Worm (Caenorhabditis elegans) whole organism, L4 larva: ENCODE results near the gene col-185.

Experiments used
- F10B5.3 ChIP-seq: sonication (generic microtip); optimal IDR thresholded peaks from 2 replicates; lab custom pipeline; 2016; ENCODE audit warnings: mild to moderate bottlenecking, missing genetic modification characterization, missing compliant biosample characterization
- F37D6.2 ChIP-seq: sonication (generic microtip); optimal IDR thresholded peaks from 2 replicates; lab custom pipeline; 2016; ENCODE audit warnings: mild to moderate bottlenecking, missing genetic modification characterization, missing compliant biosample characterization
- F44E2.7 ChIP-seq: fragments of 200-800 bp; sonication (Bioruptor generic); IDR thresholded peaks from 2 replicates; pipeline ENCODE4 v2.1.2; 2022; ENCODE audit warnings: missing genetic modification characterization, missing compliant biosample characterization
- F49E8.2 ChIP-seq: sonication (generic microtip); optimal IDR thresholded peaks from 2 replicates; lab custom pipeline; 2016; ENCODE audit warnings: missing compliant biosample characterization, mild to moderate bottlenecking, missing genetic modification characterization, borderline replicate concordance
- T20F7.1 ChIP-seq: fragments of 200-800 bp; sonication (Bioruptor generic); optimal IDR thresholded peaks from 2 replicates; lab custom pipeline; 2018; ENCODE audit warnings: mild to moderate bottlenecking, missing genetic modification characterization, missing compliant biosample characterization
- ceh-28 ChIP-seq: fragments of 150-350 bp; optimal IDR thresholded peaks from 2 replicates; lab custom pipeline; 2014; ENCODE audit warnings: missing biosample characterization, missing genetic modification reagents, missing genetic modification characterization
- ceh-32 ChIP-seq: sonication (generic microtip); optimal IDR thresholded peaks from 2 replicates; lab custom pipeline; 2016; ENCODE audit warnings: mild to moderate bottlenecking, missing genetic modification characterization, missing compliant biosample characterization; ENCODE audit not compliant: poor library complexity
- ceh-44 ChIP-seq: fragments of 200-800 bp; sonication (Bioruptor generic); IDR thresholded peaks from 2 replicates; pipeline ENCODE4 v1.3.6; 2022; ENCODE audit warnings: missing genetic modification reagents, missing genetic modification characterization, missing compliant biosample characterization
- ceh-82 ChIP-seq: sonication (generic microtip); optimal IDR thresholded peaks from 2 replicates; lab custom pipeline; 2017; ENCODE audit warnings: missing biosample characterization, missing genetic modification characterization
- ctbp-1 ChIP-seq: fragments of 200-800 bp; sonication (Bioruptor generic); IDR thresholded peaks from 2 replicates; pipeline ENCODE4 v1.3.6; 2022; ENCODE audit warnings: missing genetic modification reagents, missing genetic modification characterization, missing compliant biosample characterization
- daf-12 ChIP-seq: fragments of 150-350 bp; optimal IDR thresholded peaks from 2 replicates; lab custom pipeline; 2014; ENCODE audit warnings: missing biosample characterization, missing genetic modification reagents, missing genetic modification characterization
- dmd-9 ChIP-seq: fragments of 200-800 bp; sonication (Bioruptor generic); IDR thresholded peaks from 2 replicates; pipeline ENCODE4 v1.3.6; 2022; ENCODE audit warnings: missing genetic modification reagents, missing genetic modification characterization, missing compliant biosample characterization
- dpl-1 ChIP-seq: fragments of 150-350 bp; optimal IDR thresholded peaks from 2 replicates; lab custom pipeline; 2014; ENCODE audit warnings: missing biosample characterization, missing genetic modification reagents, missing genetic modification characterization
- duxl-1 ChIP-seq: sonication (generic microtip); optimal IDR thresholded peaks from 2 replicates; lab custom pipeline; 2016; ENCODE audit warnings: mild to moderate bottlenecking, missing genetic modification characterization, moderate library complexity, missing compliant biosample characterization; ENCODE audit not compliant: poor library complexity
- egl-27 ChIP-seq: sonication (generic microtip); optimal IDR thresholded peaks from 3 replicates; lab custom pipeline; 2017; ENCODE audit warnings: missing biosample characterization, missing genetic modification reagents, missing genetic modification characterization
- fkh-10 ChIP-seq: fragments of 150-350 bp; optimal IDR thresholded peaks from 2 replicates; lab custom pipeline; 2014; ENCODE audit warnings: missing biosample characterization, missing genetic modification reagents, missing genetic modification characterization
- fos-1 ChIP-seq: fragments of 150-350 bp; optimal IDR thresholded peaks from 2 replicates; lab custom pipeline; 2014; ENCODE audit warnings: missing biosample characterization, missing genetic modification characterization
- hlh-11 ChIP-seq: fragments of 200-800 bp; sonication (Bioruptor generic); optimal IDR thresholded peaks from 2 replicates; lab custom pipeline; 2018; ENCODE audit warnings: mild to moderate bottlenecking, missing genetic modification characterization, missing compliant biosample characterization
- hmg-1.1 ChIP-seq: fragments of 200-800 bp; sonication (Bioruptor generic); IDR thresholded peaks from 2 replicates; pipeline ENCODE4 v1.3.6; 2022; ENCODE audit warnings: missing genetic modification reagents, missing genetic modification characterization, missing compliant biosample characterization
- lin-1 ChIP-seq: fragments of 200-800 bp; sonication (Bioruptor generic); IDR thresholded peaks from 2 replicates; pipeline ENCODE4 v1.3.6; 2022; ENCODE audit warnings: missing genetic modification reagents, missing genetic modification characterization, missing compliant biosample characterization
- lin-13 ChIP-seq: fragments of 150-350 bp; optimal IDR thresholded peaks from 2 replicates; lab custom pipeline; 2014; ENCODE audit warnings: missing biosample characterization, missing genetic modification reagents, missing genetic modification characterization
- lin-38 ChIP-seq: fragments of 200-800 bp; sonication (Bioruptor generic); IDR thresholded peaks from 2 replicates; pipeline ENCODE4 v1.3.6; 2022; ENCODE audit warnings: missing genetic modification reagents, missing genetic modification characterization, missing compliant biosample characterization
- mdl-1 ChIP-seq, 2 experiments: fragments of 150-350 bp in 1 of 2; sonication (generic microtip) in 1 of 2; optimal IDR thresholded peaks; 2 replicates each; lab custom pipeline; 2014 to 2017; ENCODE audit warnings: missing biosample characterization in 2 of 2, missing genetic modification characterization in 2 of 2
- mdt-29 ChIP-seq: fragments of 200-800 bp; sonication (Bioruptor generic); IDR thresholded peaks from 2 replicates; pipeline ENCODE4 v1.3.6; 2022; ENCODE audit warnings: missing genetic modification reagents, missing genetic modification characterization, missing compliant biosample characterization
- mep-1 ChIP-seq: fragments of 150-350 bp; sonication (generic microtip); optimal IDR thresholded peaks from 3 replicates; lab custom pipeline; 2014; ENCODE audit warnings: missing biosample characterization, missing genetic modification characterization
- mes-2 ChIP-seq: sonication (generic microtip); optimal IDR thresholded peaks from 2 replicates; lab custom pipeline; 2016; ENCODE audit warnings: missing genotype, mild to moderate bottlenecking, missing genetic modification characterization, missing compliant biosample characterization; ENCODE audit not compliant: poor library complexity, severe bottlenecking
- nhr-102 ChIP-seq: sonication (generic microtip); optimal IDR thresholded peaks from 2 replicates; lab custom pipeline; 2016; ENCODE audit warnings: mild to moderate bottlenecking, missing genetic modification characterization, moderate library complexity, missing compliant biosample characterization
- nhr-11 ChIP-seq: fragments of 150-350 bp; optimal IDR thresholded peaks from 2 replicates; lab custom pipeline; 2014; ENCODE audit warnings: missing biosample characterization, missing genetic modification characterization
- nhr-111 ChIP-seq: fragments of 200-800 bp; sonication (Bioruptor generic); optimal IDR thresholded peaks from 2 replicates; lab custom pipeline; 2018; ENCODE audit warnings: mild to moderate bottlenecking, missing genetic modification characterization, missing compliant biosample characterization
- nhr-237 ChIP-seq: sonication (generic microtip); optimal IDR thresholded peaks from 2 replicates; lab custom pipeline; 2017; ENCODE audit warnings: missing biosample characterization, missing genetic modification characterization
- nhr-25 ChIP-seq: sonication (generic microtip); optimal IDR thresholded peaks from 2 replicates; lab custom pipeline; 2017; ENCODE audit warnings: missing genetic modification characterization, mild to moderate bottlenecking, missing compliant biosample characterization, antibody characterized with exemption, moderate library complexity, borderline replicate concordance; ENCODE audit not compliant: insufficient read depth
- nhr-42 ChIP-seq: fragments of 200-800 bp; sonication (Bioruptor generic); IDR thresholded peaks from 2 replicates; pipeline ENCODE4 v1.3.6; 2022; ENCODE audit warnings: missing genetic modification characterization, missing compliant biosample characterization
- nhr-76 ChIP-seq: fragments of 150-350 bp; optimal IDR thresholded peaks from 2 replicates; lab custom pipeline; 2014; ENCODE audit warnings: missing biosample characterization, missing genetic modification characterization
- pha-4 ChIP-seq, 2 experiments: fragments of 150-350 bp in 1 of 2; fragments of 200-800 bp in 1 of 2; sonication (Bioruptor generic) in 1 of 2; IDR thresholded peaks in 1 of 2; optimal IDR thresholded peaks in 1 of 2; 2 replicates each; pipeline versions ENCODE4 v1.3.6 to Lab custom; 2014 to 2022; ENCODE audit warnings: missing genetic modification characterization in 2 of 2, missing genetic modification reagents in 2 of 2, missing biosample characterization in 1 of 2, missing compliant biosample characterization in 1 of 2
- rbr-2 ChIP-seq: sonication (generic microtip); optimal IDR thresholded peaks from 2 replicates; lab custom pipeline; 2016; ENCODE audit warnings: missing genotype, missing genetic modification characterization, missing compliant biosample characterization
- sdz-12 ChIP-seq: fragments of 200-800 bp; sonication (Bioruptor generic); optimal IDR thresholded peaks from 2 replicates; lab custom pipeline; 2018; ENCODE audit warnings: mild to moderate bottlenecking, missing genetic modification characterization, missing compliant biosample characterization
- skn-1 ChIP-seq: fragments of 150-350 bp; optimal IDR thresholded peaks from 2 replicates; lab custom pipeline; 2014; ENCODE audit warnings: missing biosample characterization, missing genetic modification characterization
- spr-1 ChIP-seq: sonication (generic microtip); optimal IDR thresholded peaks from 2 replicates; lab custom pipeline; 2016; ENCODE audit warnings: mild to moderate bottlenecking, missing genetic modification characterization, missing compliant biosample characterization
- spr-3 ChIP-seq: fragments of 200-800 bp; sonication (Bioruptor generic); optimal IDR thresholded peaks from 2 replicates; lab custom pipeline; 2018; ENCODE audit warnings: mild to moderate bottlenecking, missing genetic modification characterization, missing compliant biosample characterization
- unc-39 ChIP-seq: sonication (generic microtip); optimal IDR thresholded peaks from 2 replicates; lab custom pipeline; 2017; ENCODE audit warnings: missing biosample characterization, missing genetic modification characterization
- unc-62 ChIP-seq, 3 experiments: fragments of 150-350 bp in 1 of 3; sonication (generic microtip); optimal IDR thresholded peaks in 2 of 3; peaks in 1 of 3; 1 replicate in 1 of 3; 2 replicates in 2 of 3; lab custom pipeline; 2014 to 2017; ENCODE audit warnings: missing biosample characterization in 3 of 3, missing genetic modification characterization in 3 of 3, missing genetic modification reagents in 3 of 3, missing genotype in 1 of 3
- vab-7 ChIP-seq: fragments of 200-800 bp; sonication (Bioruptor generic); IDR thresholded peaks from 2 replicates; pipeline ENCODE4 v1.3.6; 2022; ENCODE audit warnings: missing genetic modification reagents, missing genetic modification characterization, missing compliant biosample characterization
- zag-1 ChIP-seq: fragments of 150-350 bp; optimal IDR thresholded peaks from 2 replicates; lab custom pipeline; 2014; ENCODE audit warnings: missing biosample characterization, missing genetic modification characterization
- zfp-2 ChIP-seq: sonication (generic microtip); optimal IDR thresholded peaks from 2 replicates; lab custom pipeline; 2016; ENCODE audit warnings: mild to moderate bottlenecking, missing genetic modification characterization, missing compliant biosample characterization
- zfp-3 ChIP-seq: fragments of 200-800 bp; sonication (Bioruptor generic); conservative IDR thresholded peaks from 2 replicates; pipeline ENCODE4 v1.3.6; 2022; ENCODE audit warnings: missing genetic modification reagents, missing genetic modification characterization, missing compliant biosample characterization
- zip-2 ChIP-seq: fragments of 150-350 bp; optimal IDR thresholded peaks from 2 replicates; lab custom pipeline; 2014; ENCODE audit warnings: missing biosample characterization, missing genetic modification characterization
- ztf-11 ChIP-seq: fragments of 150-350 bp; optimal IDR thresholded peaks from 2 replicates; lab custom pipeline; 2014; ENCODE audit warnings: missing biosample characterization, missing genetic modification characterization
- ztf-7 ChIP-seq: fragments of 150-350 bp; optimal IDR thresholded peaks from 2 replicates; lab custom pipeline; 2014; ENCODE audit warnings: missing biosample characterization, missing genetic modification characterization

col-185 gene

DNA sequence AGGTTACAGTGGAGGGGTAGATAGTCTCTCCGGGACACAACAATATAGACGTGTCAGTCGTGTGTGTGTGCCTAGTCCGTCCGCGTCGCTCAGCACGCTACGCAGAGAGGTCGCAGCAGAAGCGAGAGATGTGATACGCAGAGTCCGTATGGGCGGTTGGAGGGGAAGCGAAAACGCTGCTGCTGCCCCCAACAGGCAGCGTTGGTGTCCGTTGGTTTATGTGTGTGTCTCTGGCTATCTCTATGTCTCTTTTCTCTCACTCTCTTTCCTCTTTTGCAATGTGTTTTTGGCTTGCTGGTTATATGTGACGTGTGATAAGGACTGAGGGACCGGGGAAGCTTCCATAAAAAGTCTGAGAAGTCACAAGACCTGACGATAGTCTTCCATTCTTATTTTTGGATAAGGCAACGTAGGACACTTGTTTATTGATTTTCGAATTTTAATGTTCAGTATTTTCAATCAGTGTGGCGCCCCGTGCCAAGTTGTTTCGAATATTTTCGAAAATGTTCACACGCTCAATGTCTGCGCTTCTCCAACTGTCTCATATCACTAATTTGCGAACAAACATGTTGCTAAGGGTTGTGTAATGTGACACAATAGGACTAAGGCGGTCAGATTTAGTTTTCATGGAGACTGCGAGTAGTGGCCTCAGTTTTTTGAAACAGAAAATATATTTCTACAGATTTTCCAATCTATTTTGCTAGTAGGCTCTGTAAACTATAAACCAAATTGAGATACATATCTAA lies 16.6 kb upstream of the col-185 start, which contains the start of gene pab-2 (continued):
- no peak for TF ChIP-seq unc-39
- peak; percentile 27 for TF ChIP-seq fkh-10
- 0 out of 2 replicates have a peak, but pooled peaks have one; percentile 34 for TF ChIP-seq nhr-42
- TF ChIP-seq F10B5.3: no peak
- peak; percentile 28 for TF ChIP-seq ztf-7 (tag; lab: Kevin White, UChicago)
- no peak for TF ChIP-seq daf-12 (tag; lab: Kevin White, UChicago)
- peak; percentile 54 for TF ChIP-seq zag-1 (tag; lab: Kevin White, UChicago)
- no peak for TF ChIP-seq nhr-111 (GFP tag; lab: Kevin White, UChicago)
- TF ChIP-seq F49E8.2: no peak
- TF ChIP-seq lin-38: peak; percentile 58
- peak; percentile 47 for TF ChIP-seq F37D6.2 (tag; lab: Kevin White, UChicago)
- no peak for TF ChIP-seq vab-7
- peak; percentile 73 for TF ChIP-seq spr-1
- no peak for TF ChIP-seq dmd-9 (GFP tag; lab: Robert Waterston, UW)
- peak; percentile 88 for TF ChIP-seq mep-1 (tag; lab: Kevin White, UChicago)
- peak; percentile 87 for TF ChIP-seq rbr-2 (tag; lab: Kevin White, UChicago)
- no peak for TF ChIP-seq spr-3 (GFP tag; lab: Kevin White, UChicago)
- TF ChIP-seq hmg-1.1 (GFP tag; lab: Robert Waterston, UW): peak; percentile 90
- peak; percentile 49; the same call in 1 of the 2 replicates for TF ChIP-seq pha-4 (GFP tag; IDR thresholded peaks at IDR 0.05; lab: Robert Waterston, UW)
- no peak for TF ChIP-seq pha-4 (tag; optimal IDR thresholded peaks at IDR 0.05; lab: Kevin White, UChicago)
- TF ChIP-seq mdl-1 (tag; optimal IDR thresholded peaks at IDR 0.05; lab: Kevin White, UChicago): peak; percentile 70 to 87
- TF ChIP-seq T20F7.1 (GFP tag; lab: Kevin White, UChicago): peak; percentile 46
- no peak for TF ChIP-seq egl-27 (tag; lab: Kevin White, UChicago)
- TF ChIP-seq ceh-32 (tag; lab: Kevin White, UChicago): no peak
- no peak for TF ChIP-seq zfp-3 (GFP tag; lab: Robert Waterston, UW)
- TF ChIP-seq ceh-28 (tag; lab: Kevin White, UChicago): no peak
- TF ChIP-seq hlh-11 (tag; lab: Kevin White, UChicago): peak; percentile 98
- peak; percentile 59 for TF ChIP-seq mes-2 (tag; lab: Kevin White, UChicago)
- TF ChIP-seq fos-1: no peak
- no peak for TF ChIP-seq nhr-237 (tag; lab: Kevin White, UChicago)
- TF ChIP-seq mdt-29 (GFP tag; lab: Robert Waterston, UW): no peak
- TF ChIP-seq ztf-11 (tag; lab: Kevin White, UChicago): no peak
- no peak; the same call in 1 of the 2 replicates for TF ChIP-seq lin-1 (GFP tag; lab: Robert Waterston, UW)
- TF ChIP-seq nhr-76 (tag; lab: Kevin White, UChicago): no peak
- TF ChIP-seq sdz-12 (GFP tag; lab: Kevin White, UChicago): no peak
- TF ChIP-seq F44E2.7 (GFP tag; lab: Robert Waterston, UW): 0 out of 2 replicates have a peak, but pooled peaks have one; percentile 35
- TF ChIP-seq dpl-1 (GFP tag; lab: Kevin White, UChicago): peak; percentile 16
- TF ChIP-seq nhr-25: peak; percentile 51
- TF ChIP-seq nhr-102 (tag; lab: Kevin White, UChicago): peak; percentile 92
- TF ChIP-seq nhr-11 (tag; lab: Kevin White, UChicago): peak; percentile 79
- TF ChIP-seq lin-13: peak; percentile 41
- peak; percentile 68 for TF ChIP-seq ctbp-1 (GFP tag; lab: Robert Waterston, UW)
- no peak for TF ChIP-seq duxl-1 (tag; lab: Kevin White, UChicago)
- TF ChIP-seq unc-62 (GFP tag; optimal IDR thresholded peaks at IDR 0.05 in 1 of 2; lab: Kevin White, UChicago): peak in 1 of 2 experiments; percentile 90
- TF ChIP-seq unc-62 (tag; optimal IDR thresholded peaks at IDR 0.05; lab: Kevin White, UChicago): no peak
- peak; percentile 92 for TF ChIP-seq zip-2
- TF ChIP-seq zfp-2 (tag; lab: Kevin White, UChicago): no peak
- TF ChIP-seq ceh-44: no peak
- no peak for TF ChIP-seq skn-1 (tag; lab: Kevin White, UChicago)
- TF ChIP-seq ceh-82 (tag; lab: Kevin White, UChicago): no peak
